Worm (Caenorhabditis elegans) whole organism, dauer: ENCODE measurements around the gene srx-46.

Source experiments
- unc-62 ChIP-seq: sonication (generic microtip); optimal IDR thresholded peaks from 2 replicates; lab custom pipeline; 2017; ENCODE audit warnings: missing biosample characterization, missing genetic modification reagents, missing genetic modification characterization

Gene srx-46

DNA sequence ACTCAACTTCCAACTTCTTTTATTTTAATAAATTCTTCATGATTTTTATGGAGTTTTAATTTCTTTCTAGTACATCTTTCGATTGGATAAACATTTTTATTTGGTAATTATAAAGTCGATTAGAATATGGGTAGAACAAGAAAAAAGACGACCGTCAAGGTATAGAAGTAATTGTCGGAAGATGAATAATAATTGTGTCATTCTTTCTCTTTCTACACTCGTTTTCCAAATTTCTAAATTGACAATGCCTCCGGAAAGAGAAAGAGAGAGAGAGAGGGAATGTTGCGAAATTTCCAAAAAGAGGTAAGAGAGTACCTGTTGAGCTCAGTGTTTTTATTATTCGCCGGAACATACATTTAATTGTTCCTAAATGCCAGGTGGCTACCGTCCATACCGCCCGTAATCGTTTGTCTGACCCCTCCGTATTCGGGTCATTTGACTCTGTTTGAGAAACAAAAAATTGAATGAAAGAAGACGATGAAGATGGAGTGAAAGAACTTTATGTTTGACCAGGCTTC is 28.9 kb downstream of the srx-46 start, which contains the start of gene E02C12.12:
Gene E02C12.12 (minus strand): TSS at position 468 of the 518 bp plus-strand sequence.
- no peak for TF ChIP-seq unc-62 (GFP tag; lab: Kevin White, UChicago)

DNA sequence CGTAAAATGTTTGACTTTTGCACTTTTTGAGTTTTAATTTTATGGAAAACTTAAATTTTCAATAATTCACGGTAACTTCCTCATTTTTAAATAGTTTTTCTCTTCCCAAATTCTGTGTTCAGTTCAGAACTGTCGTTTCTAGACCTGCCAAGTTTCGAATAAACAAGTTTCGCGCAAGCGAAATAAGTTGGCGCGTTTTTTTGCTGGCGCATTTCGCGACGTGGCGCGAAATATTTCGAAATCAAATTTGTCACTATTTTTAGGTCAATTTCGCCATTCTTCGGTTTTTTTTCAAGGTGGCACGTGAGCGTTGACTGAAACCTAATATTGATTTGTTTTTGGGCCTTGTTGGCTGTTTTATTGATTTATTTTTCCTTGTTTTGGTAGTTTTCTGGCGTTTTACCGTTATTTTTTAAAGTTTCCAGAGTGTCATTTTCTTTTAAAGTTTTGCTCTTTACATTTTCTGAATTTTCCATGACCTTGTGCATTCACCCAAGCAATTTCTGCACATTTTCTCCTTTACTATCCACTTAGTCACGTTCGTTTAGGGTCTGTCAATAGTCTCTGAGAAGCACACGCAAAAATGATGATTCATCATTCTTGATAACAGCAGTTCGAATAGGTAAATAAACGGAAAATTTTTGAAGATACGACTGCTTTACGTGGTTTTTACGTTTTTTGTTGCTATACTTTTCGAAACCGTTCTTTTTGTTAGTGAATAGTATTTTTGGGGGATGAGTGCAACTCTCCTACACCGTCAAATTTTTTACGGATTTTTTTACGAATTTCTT is 29.7 kb downstream of the srx-46 start:
- no peak for TF ChIP-seq unc-62 (GFP tag; lab: Kevin White, UChicago)

DNA sequence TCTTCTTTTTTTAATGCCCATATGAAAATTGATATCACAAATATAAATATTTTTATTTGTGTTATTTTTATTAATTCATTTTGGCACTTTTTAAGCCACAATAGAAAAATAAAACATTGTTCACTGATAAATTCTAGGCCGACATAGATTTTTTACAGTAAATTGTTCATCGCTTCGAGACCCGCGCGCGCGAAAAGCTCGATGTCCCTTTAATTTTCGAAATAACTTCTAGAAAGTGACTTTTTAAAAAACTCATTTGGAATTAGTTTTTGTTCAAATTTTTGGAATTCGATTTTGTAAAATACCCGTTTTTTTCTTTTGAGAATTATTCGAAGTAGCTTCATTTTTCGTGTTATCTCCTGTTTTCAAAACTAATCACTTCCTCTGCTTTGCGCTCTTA is 31.3 kb downstream of the srx-46 start:
- no peak for TF ChIP-seq unc-62 (GFP tag; lab: Kevin White, UChicago)

DNA sequence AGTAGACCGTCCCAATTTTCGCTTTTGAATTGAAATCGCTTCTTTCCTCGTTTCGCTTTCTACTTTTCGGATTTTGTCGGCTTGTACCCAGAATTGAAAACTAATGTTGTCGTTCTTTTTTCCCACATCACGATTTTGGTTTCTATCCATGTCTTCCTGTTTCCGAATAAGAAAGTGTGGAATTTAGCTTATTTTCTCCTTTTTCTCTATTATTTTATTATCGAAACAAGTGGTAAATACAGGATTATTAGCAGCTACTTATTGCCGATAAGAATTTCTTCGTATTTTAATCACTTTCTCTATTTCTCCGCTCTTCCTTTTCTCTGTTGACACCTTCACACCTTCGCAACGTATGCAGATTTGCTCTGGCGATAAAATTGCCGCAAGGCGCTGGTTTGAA is 31.9 kb downstream of the srx-46 start:
- no peak for TF ChIP-seq unc-62 (GFP tag; lab: Kevin White, UChicago)

DNA sequence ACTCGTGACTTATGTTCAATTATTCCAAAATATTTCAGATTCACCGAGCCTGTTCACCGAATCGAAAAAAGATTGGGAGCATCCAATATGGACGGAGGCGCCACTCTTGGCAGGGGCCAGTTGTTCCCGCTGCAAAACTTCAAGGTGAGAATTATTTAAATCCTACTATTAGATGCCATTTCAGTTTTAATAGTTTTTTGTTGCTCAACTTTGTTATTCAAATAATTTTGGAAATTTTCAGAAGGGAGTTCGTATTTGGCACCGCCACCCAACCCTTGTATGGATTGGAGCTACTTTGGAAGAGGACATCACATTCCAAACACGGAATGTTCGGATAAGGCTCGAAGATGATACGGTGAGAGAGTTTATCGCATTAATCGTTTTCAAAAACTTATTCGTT is 33.1 kb downstream of the srx-46 start, which contains the start of gene hum-2:
Gene hum-2 (plus strand): TSS at position 33 of the 400 bp plus-strand sequence.
- TF ChIP-seq unc-62 (GFP tag; lab: Kevin White, UChicago) = no peak

DNA sequence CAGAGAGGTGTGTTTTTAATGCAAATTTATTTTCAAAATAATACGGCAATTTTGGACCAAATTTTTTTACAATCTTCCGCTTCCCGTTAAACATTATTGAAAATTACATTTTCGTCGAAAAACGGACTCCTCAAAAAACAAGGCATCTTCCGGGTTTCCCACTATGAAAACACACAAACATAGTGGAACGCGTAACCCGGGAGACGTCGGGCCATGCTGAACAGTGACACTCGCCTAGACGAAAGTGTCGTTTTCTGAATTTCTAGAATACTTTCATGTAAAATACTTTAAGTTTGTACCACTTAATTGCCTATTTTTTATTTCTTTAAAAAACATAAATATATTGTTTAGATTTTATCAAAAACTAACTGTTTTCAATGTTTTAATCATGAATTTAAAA is 38.9 kb downstream of the srx-46 start:
- no peak for TF ChIP-seq unc-62 (GFP tag; lab: Kevin White, UChicago)

DNA sequence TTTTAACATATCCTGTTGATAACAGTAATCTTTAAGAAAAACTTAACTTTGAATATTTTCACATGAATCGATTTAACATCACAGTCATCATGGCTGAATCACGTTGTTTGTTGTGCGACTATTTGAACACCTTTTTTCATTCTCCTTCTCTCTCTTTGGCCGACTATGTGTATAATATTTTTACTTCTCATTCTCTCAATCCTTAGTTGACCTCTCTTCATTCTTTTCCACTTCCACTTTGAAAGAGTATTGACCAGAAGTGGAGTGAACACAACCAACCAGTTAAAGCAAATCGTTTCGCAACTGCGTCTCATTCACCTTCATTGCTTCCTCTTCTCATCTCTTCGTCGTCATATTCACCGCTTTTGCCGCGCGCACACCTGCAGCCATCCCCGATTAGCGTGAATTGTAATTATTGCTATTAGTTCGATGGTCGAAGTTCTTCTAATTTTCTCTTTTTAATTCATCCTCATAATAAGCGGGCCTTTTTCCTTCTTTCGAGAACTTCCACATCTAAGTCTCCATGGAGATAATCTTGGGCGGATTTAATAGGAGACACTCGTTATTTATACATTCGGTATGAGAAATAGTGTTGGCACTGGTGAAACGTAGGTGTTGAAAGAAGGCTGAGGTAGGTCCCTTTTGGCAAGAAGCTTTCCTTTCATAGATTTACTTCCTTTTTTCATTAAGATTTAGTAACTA is 42.0 kb downstream of the srx-46 start:
- no peak for TF ChIP-seq unc-62 (GFP tag; lab: Kevin White, UChicago)

DNA sequence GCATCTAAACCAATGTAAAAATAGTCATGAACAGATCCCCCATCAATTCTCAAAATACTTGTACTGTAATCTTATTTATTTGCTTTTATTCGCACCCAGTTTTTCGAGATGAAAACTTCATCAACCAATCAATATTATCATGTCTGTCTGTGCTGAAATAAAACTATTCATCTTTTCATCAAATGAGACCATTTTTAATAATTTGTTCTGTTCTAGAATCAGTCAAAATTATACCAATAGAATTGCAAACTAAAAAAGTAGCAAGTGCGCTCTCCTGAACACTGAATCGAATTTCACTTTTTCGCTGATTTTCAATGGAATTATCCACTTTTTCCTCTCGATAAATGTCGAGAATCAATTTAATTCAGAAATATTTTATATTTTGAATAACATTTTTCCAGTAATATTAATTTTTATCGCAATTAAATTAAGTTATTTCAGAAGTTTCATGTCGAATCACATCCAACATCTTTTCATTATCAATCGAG is 46.9 kb downstream of the srx-46 start, which contains the start of gene trpp-4:
Gene trpp-4 (plus strand): TSS at position 442 of the 488 bp plus-strand sequence.
- TF ChIP-seq unc-62 (GFP tag; lab: Kevin White, UChicago) = no peak
